Worm (Caenorhabditis elegans): Measurements from ENCODE around the gene Y32F6A.4.

ce11 chrV:10460685-10461084 is 26.8 kb upstream of the Y32F6A.4 start:
- TF ChIP-seq lin-13 (GFP tag; optimal IDR thresholded peaks at IDR 0.05) (no peak), nhr-11 (tag; optimal IDR thresholded peaks at IDR 0.05) (no peak), xbp-1 (tag; optimal IDR thresholded peaks at IDR 0.05) (no peak)
